Fruit fly (Drosophila melanogaster): Measurements from ENCODE around the gene CG12702.

The CG12702 gene

DNA sequence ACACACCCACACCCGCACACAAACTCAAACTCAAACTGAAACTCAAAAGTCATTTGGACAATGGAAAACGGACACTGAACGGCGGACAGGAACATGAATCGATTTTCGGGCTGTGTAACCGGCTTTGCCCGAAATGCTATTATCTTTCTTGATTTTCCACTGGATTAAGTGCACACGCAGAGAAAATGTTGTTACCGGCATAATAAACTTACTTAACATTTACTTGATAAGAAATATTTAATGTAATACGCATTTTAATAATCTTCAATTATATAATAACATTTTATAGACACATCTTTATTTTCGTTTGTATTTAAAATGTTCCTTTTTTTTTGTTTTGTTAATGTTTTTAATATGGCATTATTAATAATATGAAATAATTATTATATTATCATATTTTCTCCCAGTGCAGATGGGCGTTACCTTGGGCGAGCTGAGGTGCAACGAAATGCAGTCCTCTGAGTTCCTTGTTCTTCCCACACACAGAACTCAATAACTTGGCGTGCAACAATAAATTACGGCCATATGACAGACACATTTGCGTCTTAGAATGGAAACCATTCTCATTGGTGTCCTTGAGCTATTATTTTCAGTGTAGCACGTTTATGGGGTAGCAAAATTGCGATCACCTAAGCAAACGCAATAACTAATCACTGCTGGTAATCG, at the start of gene CG12702:
CG12702 (minus strand) TSS at position 51 of the 666 bp plus-strand sequence.
- TF ChIP-seq h (optimal IDR thresholded peaks at IDR 0.05): no peak
- no peak for TF ChIP-seq ttk (optimal IDR thresholded peaks at IDR 0.05)
- no peak for TF ChIP-seq Myc (optimal IDR thresholded peaks at IDR 0.05)
- TF ChIP-seq Sin3A (optimal IDR thresholded peaks at IDR 0.05): no peak
- TF ChIP-seq insv (optimal IDR thresholded peaks at IDR 0.05): no peak
- TF ChIP-seq psq (optimal IDR thresholded peaks at IDR 0.05): no peak

DNA sequence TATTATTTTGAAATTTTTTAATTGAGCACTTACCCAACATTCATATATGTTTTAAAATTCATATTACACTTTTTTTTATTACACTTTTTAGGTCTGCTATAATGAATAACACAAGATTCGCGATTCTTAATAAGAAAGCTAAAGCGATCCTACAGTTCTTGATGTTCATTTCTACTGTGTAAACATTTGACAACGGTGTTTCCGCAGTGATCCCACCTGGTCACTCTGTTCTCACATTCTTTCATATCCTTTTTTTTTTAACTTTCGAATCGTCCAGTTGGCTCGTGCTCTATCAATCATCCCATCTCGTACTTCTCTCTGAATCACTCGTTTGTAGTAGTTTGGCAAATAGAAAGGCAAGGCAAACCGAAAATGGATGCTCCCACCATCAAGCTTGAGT, 47.8 kb upstream of the CG12702 start, which contains the start of gene SkpD:
SkpD (plus strand) TSS at position 301 of the 400 bp plus-strand sequence.
- TF ChIP-seq psq (optimal IDR thresholded peaks at IDR 0.05) (no peak), insv (optimal IDR thresholded peaks at IDR 0.05) (no peak), Myc (optimal IDR thresholded peaks at IDR 0.05) (no peak), h (optimal IDR thresholded peaks at IDR 0.05) (no peak), Sin3A (optimal IDR thresholded peaks at IDR 0.05) (no peak), ttk (optimal IDR thresholded peaks at IDR 0.05) (no peak)

DNA sequence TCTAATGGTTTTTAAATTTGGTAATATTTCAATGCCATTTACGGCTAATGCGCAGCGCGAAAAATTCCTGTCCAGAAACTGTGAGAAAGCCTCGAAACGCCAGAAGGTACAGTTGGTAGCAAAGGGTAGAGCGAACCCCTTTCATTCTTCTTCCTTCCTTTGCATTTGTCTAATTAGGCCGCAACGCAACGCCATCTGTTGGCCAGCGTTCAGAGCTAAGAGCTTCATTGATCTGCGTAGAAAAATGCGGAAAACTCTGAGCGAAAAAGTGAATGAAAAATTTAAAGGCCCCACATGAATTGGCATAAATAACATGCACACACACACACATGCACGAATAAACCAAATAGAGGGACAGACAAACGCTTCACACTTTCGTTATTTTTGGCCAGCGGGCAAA, 46.4 kb upstream of the CG12702 start:
- TF ChIP-seq psq (optimal IDR thresholded peaks at IDR 0.05) (no peak), Myc (optimal IDR thresholded peaks at IDR 0.05) (no peak), ttk (optimal IDR thresholded peaks at IDR 0.05) (no peak), insv (optimal IDR thresholded peaks at IDR 0.05) (no peak), Sin3A (optimal IDR thresholded peaks at IDR 0.05) (no peak), h (optimal IDR thresholded peaks at IDR 0.05) (no peak)

DNA sequence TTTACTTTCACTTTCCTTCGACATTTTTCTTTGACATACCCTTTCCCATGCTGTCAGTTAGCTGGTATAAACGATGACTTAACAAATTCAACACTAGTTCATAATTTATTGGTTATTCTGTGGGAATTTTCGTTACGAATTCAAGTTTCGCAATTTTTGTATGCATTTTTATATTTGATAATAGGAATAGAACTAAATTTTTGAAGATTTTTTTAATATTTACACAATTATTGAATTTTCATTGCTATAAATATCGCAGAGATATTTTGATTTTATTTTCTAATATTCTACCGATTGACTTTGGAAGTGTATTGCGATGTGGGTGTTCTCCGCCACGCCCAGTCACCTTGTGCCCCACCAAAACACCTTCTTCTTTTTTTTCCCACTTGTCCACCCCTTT, 41.5 kb upstream of the CG12702 start:
- TF ChIP-seq Sin3A (optimal IDR thresholded peaks at IDR 0.05): no peak
- TF ChIP-seq h (optimal IDR thresholded peaks at IDR 0.05): no peak
- TF ChIP-seq insv (optimal IDR thresholded peaks at IDR 0.05): no peak
- TF ChIP-seq ttk (optimal IDR thresholded peaks at IDR 0.05): no peak
- TF ChIP-seq psq (optimal IDR thresholded peaks at IDR 0.05): no peak
- no peak for TF ChIP-seq Myc (optimal IDR thresholded peaks at IDR 0.05)

DNA sequence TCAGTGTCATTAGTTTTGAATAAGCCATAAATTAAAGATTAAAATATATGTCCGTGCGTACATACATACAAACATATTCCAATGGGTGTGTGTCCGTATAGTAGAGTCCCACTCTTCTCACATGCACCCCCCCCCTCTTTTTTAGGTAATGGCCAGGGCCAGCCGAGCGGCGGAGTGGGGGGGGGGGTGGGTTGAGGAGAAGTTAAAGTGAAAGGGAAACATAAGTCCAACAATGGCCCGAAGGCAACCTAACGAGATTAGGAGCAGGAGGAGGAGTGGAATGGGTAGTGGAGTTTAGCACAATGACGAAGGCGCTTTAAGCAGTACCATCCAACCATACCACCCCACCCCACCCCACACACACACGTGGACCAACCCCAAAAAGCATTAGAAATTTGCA, 31.1 kb upstream of the CG12702 start:
- TF ChIP-seq Sin3A (optimal IDR thresholded peaks at IDR 0.05) (no peak), insv (optimal IDR thresholded peaks at IDR 0.05) (no peak), h (optimal IDR thresholded peaks at IDR 0.05) (no peak), ttk (optimal IDR thresholded peaks at IDR 0.05) (no peak), Myc (optimal IDR thresholded peaks at IDR 0.05) (no peak), psq (optimal IDR thresholded peaks at IDR 0.05) (no peak)

DNA sequence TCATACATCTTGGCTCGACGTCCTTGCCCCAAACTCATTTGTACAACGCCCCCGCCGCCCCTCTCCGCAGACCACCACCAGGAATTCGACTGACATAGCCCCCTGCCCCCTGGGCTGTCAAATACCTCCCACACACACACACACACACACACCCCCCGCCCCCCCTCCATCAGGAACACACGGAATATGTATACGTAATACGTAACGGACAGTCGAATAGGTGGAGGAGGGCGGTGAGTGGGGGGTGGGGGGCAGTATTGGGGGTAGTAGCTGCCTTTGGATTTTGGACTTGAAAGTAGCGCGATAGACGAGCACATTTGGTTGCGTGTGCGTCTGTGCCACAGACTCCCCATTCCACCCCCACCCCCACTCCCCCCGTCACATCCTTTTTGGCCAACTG, 27.9 kb upstream of the CG12702 start:
- TF ChIP-seq Myc (optimal IDR thresholded peaks at IDR 0.05) (no peak), ttk (optimal IDR thresholded peaks at IDR 0.05) (no peak), psq (optimal IDR thresholded peaks at IDR 0.05) (no peak), Sin3A (optimal IDR thresholded peaks at IDR 0.05) (no peak), insv (optimal IDR thresholded peaks at IDR 0.05) (no peak), h (optimal IDR thresholded peaks at IDR 0.05) (no peak)

DNA sequence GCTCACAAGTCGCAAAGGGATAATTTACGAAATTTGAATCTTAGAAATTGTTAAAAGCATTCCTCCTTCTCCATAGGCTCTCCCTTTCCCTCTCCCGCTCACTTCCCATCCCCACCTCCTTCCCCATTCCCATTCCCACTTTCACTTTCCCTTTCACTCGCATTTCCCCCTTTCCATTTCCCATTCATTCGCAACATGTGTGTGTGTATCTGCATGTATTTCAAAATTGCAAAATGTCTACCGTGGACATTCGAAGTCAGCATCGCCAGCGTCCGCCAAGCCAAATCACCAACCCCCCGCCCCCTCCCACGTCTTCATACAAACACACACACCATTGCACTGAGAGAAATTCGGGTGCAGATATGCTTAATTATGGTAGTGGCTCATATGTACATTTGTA, 27.2 kb upstream of the CG12702 start:
- no peak for TF ChIP-seq psq (optimal IDR thresholded peaks at IDR 0.05)
- TF ChIP-seq Sin3A (optimal IDR thresholded peaks at IDR 0.05): no peak
- TF ChIP-seq h (optimal IDR thresholded peaks at IDR 0.05): no peak
- no peak for TF ChIP-seq ttk (optimal IDR thresholded peaks at IDR 0.05)
- no peak for TF ChIP-seq insv (optimal IDR thresholded peaks at IDR 0.05)
- no peak for TF ChIP-seq Myc (optimal IDR thresholded peaks at IDR 0.05)

DNA sequence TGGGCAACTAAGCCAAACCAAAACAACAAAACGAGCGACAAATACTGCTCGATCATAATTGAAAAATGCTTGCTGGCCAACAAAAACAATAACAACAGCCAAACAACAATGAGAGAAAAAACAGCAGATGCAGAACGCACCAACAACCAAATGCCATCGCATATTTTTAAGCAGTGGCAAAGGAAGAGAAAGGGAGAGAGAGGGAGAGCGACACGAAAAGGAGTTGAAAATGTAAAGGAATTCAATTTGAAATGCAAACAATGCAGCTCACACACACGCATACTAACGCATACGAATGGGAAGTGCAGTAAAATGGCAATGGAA, 23.9 kb upstream of the CG12702 start:
- TF ChIP-seq Sin3A (optimal IDR thresholded peaks at IDR 0.05): no peak
- no peak for TF ChIP-seq insv (optimal IDR thresholded peaks at IDR 0.05)
- TF ChIP-seq Myc (optimal IDR thresholded peaks at IDR 0.05): no peak
- no peak for TF ChIP-seq psq (optimal IDR thresholded peaks at IDR 0.05)
- no peak for TF ChIP-seq ttk (optimal IDR thresholded peaks at IDR 0.05)
- TF ChIP-seq h (optimal IDR thresholded peaks at IDR 0.05): no peak

DNA sequence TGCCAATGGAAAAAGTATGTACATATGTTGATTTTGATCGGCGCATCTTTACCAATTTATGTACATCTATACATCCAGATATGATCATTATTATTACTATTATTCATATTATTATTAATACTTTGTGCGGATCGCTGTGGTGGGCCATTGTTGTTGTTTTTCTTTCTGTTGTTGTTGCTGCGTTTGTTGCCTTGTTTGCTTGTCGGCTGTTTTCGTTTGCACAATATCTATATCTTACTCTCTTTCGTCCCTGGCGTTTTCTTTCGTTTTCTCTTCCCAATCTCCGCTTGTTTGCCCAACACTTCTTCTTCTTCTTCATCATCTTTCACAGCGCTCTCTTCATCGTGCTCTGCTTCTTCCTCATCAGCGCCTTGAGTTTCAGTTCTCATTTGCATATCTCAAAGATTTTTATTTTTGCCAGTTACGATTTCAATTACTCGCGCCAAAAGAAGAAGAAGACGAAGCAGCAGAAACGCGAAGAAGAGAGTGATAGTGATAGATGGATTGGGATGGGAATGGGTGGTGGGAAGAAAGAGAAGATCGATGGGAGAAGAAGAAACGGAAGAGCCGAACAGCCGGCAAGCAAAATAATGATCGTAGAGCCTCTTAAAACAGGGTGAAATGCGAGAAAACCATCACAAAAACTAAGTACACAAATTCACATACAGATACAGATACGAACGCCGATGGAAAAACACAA, 23.4 kb upstream of the CG12702 start:
- TF ChIP-seq insv (optimal IDR thresholded peaks at IDR 0.05): no peak
- no peak for TF ChIP-seq psq (optimal IDR thresholded peaks at IDR 0.05)
- no peak for TF ChIP-seq h (optimal IDR thresholded peaks at IDR 0.05)
- no peak for TF ChIP-seq Sin3A (optimal IDR thresholded peaks at IDR 0.05)
- TF ChIP-seq Myc (optimal IDR thresholded peaks at IDR 0.05): no peak
- no peak for TF ChIP-seq ttk (optimal IDR thresholded peaks at IDR 0.05)

DNA sequence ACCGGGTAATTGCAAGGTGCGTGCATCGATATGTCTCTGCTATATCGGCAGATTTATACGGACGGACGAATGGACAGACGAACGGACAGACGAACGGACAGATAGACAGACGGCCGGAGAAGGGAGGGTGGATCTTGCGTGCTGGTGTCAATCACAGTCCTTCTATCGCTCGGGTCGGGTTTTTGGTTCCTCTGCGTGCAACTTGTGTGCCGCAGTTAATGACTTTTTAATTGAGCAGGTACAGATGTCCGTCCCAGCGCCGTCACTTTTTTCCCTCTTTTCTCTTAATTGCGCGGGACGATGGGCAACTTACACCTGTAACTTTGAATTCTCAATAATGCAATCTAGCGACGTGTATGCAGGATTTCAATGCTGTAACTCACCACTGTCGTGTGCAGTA, 22.1 kb upstream of the CG12702 start:
- TF ChIP-seq ttk (optimal IDR thresholded peaks at IDR 0.05) (no peak), h (optimal IDR thresholded peaks at IDR 0.05) (no peak), Myc (optimal IDR thresholded peaks at IDR 0.05) (no peak), Sin3A (optimal IDR thresholded peaks at IDR 0.05) (no peak), psq (optimal IDR thresholded peaks at IDR 0.05) (no peak), insv (optimal IDR thresholded peaks at IDR 0.05) (no peak)

DNA sequence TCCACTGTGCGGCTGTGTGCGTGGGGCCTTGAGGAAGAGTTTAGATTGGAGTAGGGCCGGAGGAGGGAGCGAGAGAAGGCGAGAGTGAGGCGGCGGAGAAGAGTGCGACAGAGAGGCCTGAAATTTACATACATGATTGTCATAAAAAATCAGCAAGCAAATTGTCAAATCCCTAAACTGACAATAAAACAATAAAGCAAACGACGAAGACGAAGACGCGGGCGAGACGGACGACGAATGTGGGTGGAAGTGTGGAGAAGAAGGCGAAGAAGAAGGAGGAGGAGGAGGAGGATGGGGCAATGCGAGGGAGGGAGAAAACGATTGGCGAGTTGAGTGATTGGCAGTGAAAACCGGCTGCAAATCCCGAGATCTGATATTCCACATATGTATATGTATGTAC, 20.7 kb upstream of the CG12702 start:
- TF ChIP-seq psq (optimal IDR thresholded peaks at IDR 0.05) (no peak), insv (optimal IDR thresholded peaks at IDR 0.05) (no peak), Myc (optimal IDR thresholded peaks at IDR 0.05) (no peak), h (optimal IDR thresholded peaks at IDR 0.05) (no peak), Sin3A (optimal IDR thresholded peaks at IDR 0.05) (no peak), ttk (optimal IDR thresholded peaks at IDR 0.05) (no peak)

DNA sequence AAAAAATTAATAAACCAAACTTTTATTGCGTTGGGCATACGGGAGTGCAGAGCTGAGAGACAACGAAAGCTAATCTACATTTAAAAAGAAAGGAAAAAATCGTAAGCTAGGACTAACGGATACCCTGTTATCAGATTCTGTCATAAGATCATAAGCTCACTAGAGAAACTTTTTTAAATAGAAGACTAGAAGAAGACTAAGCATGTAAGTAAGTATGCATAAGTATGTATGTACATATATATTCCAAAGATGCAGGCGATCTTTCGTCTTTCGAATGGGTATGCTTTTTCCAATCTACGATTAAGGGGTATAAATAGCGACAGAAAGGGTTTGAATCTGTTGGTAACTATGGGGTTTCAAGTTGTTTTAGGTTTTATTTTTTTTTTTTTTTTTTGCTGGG, 20.2 kb upstream of the CG12702 start:
- no peak for TF ChIP-seq ttk (optimal IDR thresholded peaks at IDR 0.05)
- TF ChIP-seq insv (optimal IDR thresholded peaks at IDR 0.05): no peak
- no peak for TF ChIP-seq Sin3A (optimal IDR thresholded peaks at IDR 0.05)
- no peak for TF ChIP-seq Myc (optimal IDR thresholded peaks at IDR 0.05)
- no peak for TF ChIP-seq psq (optimal IDR thresholded peaks at IDR 0.05)

All from Kc167 (cell line).